Worm (Caenorhabditis elegans) whole organism, mixed stage, embryonic: ENCODE results near the gene C14A4.8.

ENCODE experiments used
- M03D4.4 ChIP-seq: sonication (generic microtip); optimal IDR thresholded peaks from 2 replicates; lab custom pipeline; 2017; ENCODE audit warnings: mild to moderate bottlenecking, missing genetic modification characterization, missing compliant biosample characterization
- bed-3 ChIP-seq: fragments of 200-800 bp; sonication (Bioruptor generic); optimal IDR thresholded peaks from 3 replicates; lab custom pipeline; 2018; ENCODE audit warnings: mild to moderate bottlenecking, missing genetic modification characterization, moderate library complexity, missing compliant biosample characterization
- blmp-1 ChIP-seq: fragments of 150-350 bp; optimal IDR thresholded peaks from 2 replicates; lab custom pipeline; 2014; ENCODE audit warnings: missing biosample characterization, missing genetic modification characterization
- ceh-39 ChIP-seq: fragments of 150-350 bp; optimal IDR thresholded peaks from 2 replicates; lab custom pipeline; 2014; ENCODE audit warnings: missing biosample characterization, missing genetic modification characterization
- ceh-43 ChIP-seq: fragments of 200-800 bp; sonication (Bioruptor generic); optimal IDR thresholded peaks from 2 replicates; lab custom pipeline; 2018; ENCODE audit warnings: mild to moderate bottlenecking, missing genetic modification characterization, moderate library complexity, missing compliant biosample characterization
- ceh-83 ChIP-seq: fragments of 200-800 bp; sonication (Bioruptor generic); optimal IDR thresholded peaks from 2 replicates; lab custom pipeline; 2018; ENCODE audit warnings: mild to moderate bottlenecking, missing genetic modification characterization, missing compliant biosample characterization
- ces-1 ChIP-seq: fragments of 150-350 bp; optimal IDR thresholded peaks from 2 replicates; lab custom pipeline; 2014; ENCODE audit warnings: missing biosample characterization, missing genetic modification reagents, missing genetic modification characterization
- cnd-1 ChIP-seq: fragments of 200-800 bp; sonication (Bioruptor generic); optimal IDR thresholded peaks from 2 replicates; lab custom pipeline; 2018; ENCODE audit warnings: mild to moderate bottlenecking, missing genetic modification characterization, missing compliant biosample characterization
- elt-1 ChIP-seq: sonication (generic microtip); optimal IDR thresholded peaks from 2 replicates; lab custom pipeline; 2017; ENCODE audit warnings: missing genetic modification characterization, mild to moderate bottlenecking, missing compliant biosample characterization, antibody characterized with exemption, moderate library complexity, borderline replicate concordance; ENCODE audit not compliant: insufficient read depth
- elt-3 ChIP-seq: fragments of 150-350 bp; optimal IDR thresholded peaks from 2 replicates; lab custom pipeline; 2014; ENCODE audit warnings: missing biosample characterization, missing genetic modification characterization
- flh-1 ChIP-seq: fragments of 200-800 bp; sonication (Bioruptor generic); optimal IDR thresholded peaks from 2 replicates; lab custom pipeline; 2018; ENCODE audit warnings: mild to moderate bottlenecking, missing genetic modification characterization, moderate library complexity, missing compliant biosample characterization
- ham-2 ChIP-seq: fragments of 200-800 bp; sonication (Bioruptor generic); optimal IDR thresholded peaks from 2 replicates; lab custom pipeline; 2018; ENCODE audit warnings: mild to moderate bottlenecking, missing genetic modification characterization, missing compliant biosample characterization
- hlh-1 ChIP-seq: fragments of 150-350 bp; optimal IDR thresholded peaks from 2 replicates; lab custom pipeline; 2014; ENCODE audit warnings: missing biosample characterization, missing genetic modification reagents, missing genetic modification characterization
- lin-13 ChIP-seq: fragments of 150-350 bp; optimal IDR thresholded peaks from 2 replicates; lab custom pipeline; 2014; ENCODE audit warnings: missing biosample characterization, missing genetic modification characterization
- lin-32 ChIP-seq: fragments of 200-800 bp; sonication (Bioruptor generic); optimal IDR thresholded peaks from 2 replicates; lab custom pipeline; 2018; ENCODE audit warnings: mild to moderate bottlenecking, missing genetic modification characterization, missing compliant biosample characterization
- lsy-2 ChIP-seq: fragments of 150-350 bp; optimal IDR thresholded peaks from 2 replicates; lab custom pipeline; 2014; ENCODE audit warnings: missing biosample characterization, missing genetic modification characterization
- mab-5 ChIP-seq: fragments of 150-350 bp; optimal IDR thresholded peaks from 2 replicates; lab custom pipeline; 2014; ENCODE audit warnings: missing biosample characterization, missing genetic modification characterization
- mep-1 ChIP-seq: fragments of 150-350 bp; optimal IDR thresholded peaks from 2 replicates; lab custom pipeline; 2017; ENCODE audit warnings: missing biosample characterization, missing genetic modification reagents, missing genetic modification characterization, inconsistent platforms
- mls-2 ChIP-seq: sonication (generic microtip); optimal IDR thresholded peaks from 2 replicates; lab custom pipeline; 2016; ENCODE audit warnings: mild to moderate bottlenecking, missing genetic modification characterization, moderate library complexity, missing compliant biosample characterization
- nhr-12 ChIP-seq: fragments of 150-350 bp; optimal IDR thresholded peaks from 2 replicates; lab custom pipeline; 2014; ENCODE audit warnings: missing biosample characterization, missing genetic modification characterization
- nhr-2 ChIP-seq: fragments of 150-350 bp; optimal IDR thresholded peaks from 2 replicates; lab custom pipeline; 2014; ENCODE audit warnings: missing biosample characterization, missing genetic modification characterization
- nhr-237 ChIP-seq: fragments of 150-350 bp; optimal IDR thresholded peaks from 2 replicates; lab custom pipeline; 2014; ENCODE audit warnings: missing biosample characterization, missing genetic modification characterization
- nhr-28 ChIP-seq: fragments of 150-350 bp; optimal IDR thresholded peaks from 2 replicates; lab custom pipeline; 2014; ENCODE audit warnings: missing biosample characterization, missing genetic modification characterization
- nhr-76 ChIP-seq: sonication (generic microtip); optimal IDR thresholded peaks from 2 replicates; lab custom pipeline; 2017; ENCODE audit warnings: missing biosample characterization, missing genetic modification characterization
- pha-4 ChIP-seq: fragments of 150-350 bp; optimal IDR thresholded peaks from 2 replicates; lab custom pipeline; 2018; ENCODE audit warnings: missing biosample characterization, missing genetic modification reagents, missing genetic modification characterization
- sem-2 ChIP-seq: fragments of 200-800 bp; sonication (Bioruptor generic); optimal IDR thresholded peaks from 2 replicates; lab custom pipeline; 2018; ENCODE audit warnings: mild to moderate bottlenecking, missing genetic modification characterization, missing compliant biosample characterization
- snpc-4 ChIP-seq: fragments of 150-350 bp; optimal IDR thresholded peaks from 2 replicates; lab custom pipeline; 2014; ENCODE audit warnings: missing biosample characterization, missing genetic modification characterization
- sptf-1 ChIP-seq: sonication (generic microtip); optimal IDR thresholded peaks from 2 replicates; lab custom pipeline; 2017; ENCODE audit warnings: mild to moderate bottlenecking, missing genetic modification characterization, moderate library complexity, missing compliant biosample characterization
- tbx-8 ChIP-seq: fragments of 200-800 bp; sonication (Bioruptor generic); optimal IDR thresholded peaks from 2 replicates; lab custom pipeline; 2018; ENCODE audit warnings: mild to moderate bottlenecking, missing genetic modification characterization, moderate library complexity, missing compliant biosample characterization
- unc-120 ChIP-seq: sonication (generic microtip); optimal IDR thresholded peaks from 2 replicates; lab custom pipeline; 2017; ENCODE audit warnings: missing genetic modification characterization, missing compliant biosample characterization; ENCODE audit not compliant: poor library complexity, severe bottlenecking
- unc-39 ChIP-seq: fragments of 150-350 bp; optimal IDR thresholded peaks from 2 replicates; lab custom pipeline; 2014; ENCODE audit warnings: missing biosample characterization, missing genetic modification characterization
- unc-62 ChIP-seq: fragments of 150-350 bp; optimal IDR thresholded peaks from 2 replicates; lab custom pipeline; 2014; ENCODE audit warnings: missing biosample characterization, missing genetic modification reagents, missing genetic modification characterization
- zip-8 ChIP-seq: fragments of 150-350 bp; optimal IDR thresholded peaks from 2 replicates; lab custom pipeline; 2014; ENCODE audit warnings: missing biosample characterization, missing genetic modification characterization
- ztf-11 ChIP-seq: fragments of 150-350 bp; optimal IDR thresholded peaks from 2 replicates; lab custom pipeline; 2014; ENCODE audit warnings: missing biosample characterization, missing genetic modification characterization

Gene C14A4.8

ce11 chrII:10558345-10558744 is 39.6 kb downstream of the C14A4.8 start:
- TF ChIP-seq bed-3 (GFP tag; lab: Kevin White, UChicago) (no peak), unc-120 (tag; lab: Kevin White, UChicago) (peak; percentile 85), hlh-1 (tag; lab: Kevin White, UChicago) (peak; percentile 85), snpc-4 (no peak), ceh-43 (GFP tag; lab: Kevin White, UChicago) (no peak), pha-4 (tag; lab: Kevin White, UChicago) (no peak), sptf-1 (tag; lab: Kevin White, UChicago) (no peak), nhr-237 (tag; lab: Kevin White, UChicago) (no peak), ham-2 (GFP tag; lab: Kevin White, UChicago) (no peak), zip-8 (tag; lab: Kevin White, UChicago) (no peak), unc-62 (peak; percentile 13), ceh-83 (GFP tag; lab: Kevin White, UChicago) (no peak), ztf-11 (tag; lab: Kevin White, UChicago) (no peak)
- TF ChIP-seq, all 35 proteins: peak for 3

DNA sequence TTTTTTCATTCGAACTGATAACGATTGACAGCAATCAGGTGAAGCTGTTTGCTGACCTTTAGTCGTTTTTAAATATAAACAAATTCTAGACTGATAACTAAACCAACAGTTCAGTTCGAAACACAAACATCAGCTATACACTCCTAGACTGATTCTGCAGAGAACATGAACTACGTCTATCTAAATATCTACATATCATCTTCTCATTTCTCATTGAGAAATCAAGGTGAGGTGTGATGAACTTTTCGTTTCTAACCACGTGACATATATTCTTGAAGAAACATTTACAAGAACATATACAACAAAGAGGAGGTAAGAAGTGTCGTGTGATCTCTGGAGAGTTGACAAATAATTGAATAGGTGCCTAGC is 40.7 kb downstream of the C14A4.8 start:
- no peak for TF ChIP-seq unc-62
- TF ChIP-seq mls-2: no peak
- TF ChIP-seq ceh-43 (GFP tag; lab: Kevin White, UChicago): no peak

DNA sequence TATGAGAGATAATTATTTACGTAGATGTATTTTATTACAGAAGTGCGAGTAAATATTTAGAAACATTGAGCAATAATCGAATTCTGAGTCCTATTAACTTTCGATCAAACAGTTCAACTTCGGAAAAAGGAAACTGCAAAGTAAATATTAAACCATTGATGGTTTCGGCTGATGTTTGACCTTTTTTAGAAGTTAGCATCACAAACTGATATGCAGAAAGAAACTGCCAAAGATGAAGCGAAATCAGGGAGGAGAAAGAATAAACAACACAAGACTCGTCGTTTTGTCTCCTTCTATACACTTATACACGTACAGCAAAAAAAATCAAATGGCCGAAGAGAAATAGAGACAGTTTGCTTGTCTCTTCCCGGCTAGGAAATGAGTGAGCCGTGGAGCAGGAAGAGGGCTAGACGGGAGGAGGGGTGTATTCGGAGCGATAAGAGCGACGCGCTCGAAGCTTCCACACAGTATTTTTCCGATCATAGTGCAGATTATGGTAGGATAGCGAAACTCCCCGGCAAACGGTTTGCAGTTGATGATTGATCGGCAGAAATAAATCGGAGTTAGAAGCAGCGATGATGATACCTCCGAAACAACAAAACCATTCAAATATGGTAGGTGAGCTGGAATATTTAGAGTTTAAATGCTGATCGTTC is 41.3 kb downstream of the C14A4.8 start:
- no peak for TF ChIP-seq mab-5
- no peak for TF ChIP-seq ztf-11 (tag; lab: Kevin White, UChicago)
- TF ChIP-seq snpc-4: no peak
- TF ChIP-seq unc-39 (tag; lab: Kevin White, UChicago): no peak
- TF ChIP-seq zip-8 (tag; lab: Kevin White, UChicago): no peak
- TF ChIP-seq unc-120 (tag; lab: Kevin White, UChicago): no peak
- TF ChIP-seq ceh-39 (tag; lab: Kevin White, UChicago): no peak
- no peak for TF ChIP-seq nhr-12
- TF ChIP-seq, all 35 proteins: peak for 0

ce11 chrII:10555484-10556075 is 42.4 kb downstream of the C14A4.8 start:
- TF ChIP-seq ceh-83 (GFP tag; lab: Kevin White, UChicago): no peak
- TF ChIP-seq mls-2: no peak
- TF ChIP-seq nhr-76 (tag; lab: Kevin White, UChicago): no peak
- peak; percentile 37 for TF ChIP-seq hlh-1 (tag; lab: Kevin White, UChicago)
- no peak for TF ChIP-seq nhr-2 (tag; lab: Kevin White, UChicago)
- TF ChIP-seq ztf-11 (tag; lab: Kevin White, UChicago): no peak
- no peak for TF ChIP-seq lsy-2 (tag; lab: Kevin White, UChicago)
- TF ChIP-seq flh-1 (GFP tag; lab: Kevin White, UChicago): no peak
- TF ChIP-seq M03D4.4 (tag; lab: Kevin White, UChicago): no peak
- no peak for TF ChIP-seq elt-1 (tag; lab: Kevin White, UChicago)
- TF ChIP-seq cnd-1 (tag; lab: Kevin White, UChicago): no peak
- TF ChIP-seq bed-3 (GFP tag; lab: Kevin White, UChicago): no peak
- TF ChIP-seq ham-2 (GFP tag; lab: Kevin White, UChicago): no peak
- TF ChIP-seq ceh-43 (GFP tag; lab: Kevin White, UChicago): no peak
- TF ChIP-seq sem-2 (GFP tag; lab: Kevin White, UChicago): no peak
- peak; percentile 70 for TF ChIP-seq unc-120 (tag; lab: Kevin White, UChicago)
- no peak for TF ChIP-seq ceh-39 (tag; lab: Kevin White, UChicago)
- TF ChIP-seq snpc-4: no peak
- no peak for TF ChIP-seq nhr-28
- peak; percentile 80 for TF ChIP-seq unc-62
- TF ChIP-seq lin-32 (GFP tag; lab: Kevin White, UChicago): no peak
- no peak for TF ChIP-seq zip-8 (tag; lab: Kevin White, UChicago)
- TF ChIP-seq blmp-1: no peak
- no peak for TF ChIP-seq lin-13 (tag; lab: Kevin White, UChicago)
- no peak for TF ChIP-seq unc-39 (tag; lab: Kevin White, UChicago)
- no peak for TF ChIP-seq elt-3 (tag; lab: Kevin White, UChicago)
- no peak for TF ChIP-seq pha-4 (tag; lab: Kevin White, UChicago)
- no peak for TF ChIP-seq mep-1 (tag; lab: Kevin White, UChicago)
- TF ChIP-seq sptf-1 (tag; lab: Kevin White, UChicago): peak; percentile 20
- TF ChIP-seq tbx-8 (GFP tag; lab: Kevin White, UChicago): no peak
- TF ChIP-seq ces-1: no peak
- TF ChIP-seq, all 35 proteins: peak for 4
